Fruit fly (Drosophila melanogaster) whole organism, adult: ENCODE data around the gene twin.

Experiments used
- CG11617 ChIP-seq: fragments of 200-800 bp; sonication (Bioruptor generic); optimal IDR thresholded peaks from 2 replicates; lab custom pipeline; 2017; ENCODE audit warnings: mild to moderate bottlenecking, missing biosample characterization, missing genetic modification reagents, missing genetic modification characterization
- CG12768 ChIP-seq: fragments of 200-800 bp; sonication (Bioruptor generic); optimal IDR thresholded peaks from 2 replicates; lab custom pipeline; 2017; ENCODE audit warnings: missing biosample characterization, missing genetic modification characterization, mild to moderate bottlenecking, moderate library complexity, missing genetic modification reagents
- CG33017 ChIP-seq: fragments of 200-800 bp; sonication (Bioruptor generic); optimal IDR thresholded peaks from 2 replicates; lab custom pipeline; 2018; ENCODE audit warnings: missing biosample characterization, mild to moderate bottlenecking, missing genetic modification characterization, moderate library complexity
- CG7101 ChIP-seq: fragments of 200-800 bp; sonication (Bioruptor generic); optimal IDR thresholded peaks from 2 replicates; lab custom pipeline; 2018; ENCODE audit warnings: missing biosample characterization, mild to moderate bottlenecking, missing genetic modification characterization, moderate library complexity
- Clk ChIP-seq: fragments of 200-800 bp; sonication (Bioruptor generic); optimal IDR thresholded peaks from 2 replicates; lab custom pipeline; 2017; ENCODE audit warnings: missing biosample characterization, missing genetic modification characterization
- Mnt ChIP-seq: fragments of 200-800 bp; sonication (Bioruptor generic); optimal IDR thresholded peaks from 2 replicates; lab custom pipeline; 2016; ENCODE audit warnings: missing biosample characterization, mild to moderate bottlenecking, missing genetic modification characterization
- cic ChIP-seq: fragments of 200-800 bp; sonication (Bioruptor generic); optimal IDR thresholded peaks from 2 replicates; lab custom pipeline; 2017; ENCODE audit warnings: missing biosample characterization, mild to moderate bottlenecking, missing genetic modification characterization, moderate library complexity

- TF ChIP-seq Mnt (GFP tag; lab: Kevin White, UChicago): no peak
- no peak for TF ChIP-seq CG11617 (GFP tag; lab: Kevin White, UChicago)
- TF ChIP-seq CG33017 (tag; lab: Kevin White, UChicago): no peak
- no peak for TF ChIP-seq Clk (GFP tag; lab: Kevin White, UChicago)
- TF ChIP-seq CG7101 (tag; lab: Kevin White, UChicago): no peak
- no peak for TF ChIP-seq CG12768 (GFP tag; lab: Kevin White, UChicago)
- no peak for TF ChIP-seq cic (GFP tag; lab: Kevin White, UChicago)
Observed at dm6 chr3R:24270034-24270433, 48.3 kb upstream of the twin start.
